Worm (Caenorhabditis elegans) whole organism, early embryonic: ENCODE results near the gene evl-18.

Experiments
- B0310.2 ChIP-seq: sonication (generic microtip); optimal IDR thresholded peaks from 2 replicates; lab custom pipeline; 2016; ENCODE audit warnings: mild to moderate bottlenecking, missing genetic modification characterization, missing compliant biosample characterization
- F13C5.2 ChIP-seq: sonication (generic microtip); optimal IDR thresholded peaks from 2 replicates; lab custom pipeline; 2017; ENCODE audit warnings: mild to moderate bottlenecking, missing genetic modification characterization, inconsistent platforms, missing compliant biosample characterization
- aly-1 ChIP-seq: sonication (generic microtip); optimal IDR thresholded peaks from 2 replicates; lab custom pipeline; 2016; ENCODE audit warnings: missing genetic modification characterization, missing compliant biosample characterization
- ama-1 ChIP-seq: fragments of 150-350 bp; optimal IDR thresholded peaks from 2 replicates; lab custom pipeline; 2014
- ceh-13 ChIP-seq: fragments of 200-800 bp; sonication (Bioruptor generic); optimal IDR thresholded peaks from 2 replicates; lab custom pipeline; 2018; ENCODE audit warnings: mild to moderate bottlenecking, missing genetic modification characterization, missing compliant biosample characterization
- ceh-36 ChIP-seq: sonication (generic microtip); optimal IDR thresholded peaks from 2 replicates; lab custom pipeline; 2016; ENCODE audit warnings: missing genetic modification characterization, inconsistent platforms, missing compliant biosample characterization
- ets-7 ChIP-seq: sonication (generic microtip); optimal IDR thresholded peaks from 2 replicates; lab custom pipeline; 2016; ENCODE audit warnings: missing genotype, missing genetic modification characterization, missing compliant biosample characterization
- flt-1 ChIP-seq: fragments of 200-800 bp; sonication (Bioruptor generic); IDR thresholded peaks from 2 replicates; pipeline ENCODE4 v1.3.6; 2022; ENCODE audit warnings: missing genetic modification characterization, missing compliant biosample characterization
- hmbx-1 ChIP-seq: sonication (generic microtip); optimal IDR thresholded peaks from 2 replicates; lab custom pipeline; 2016; ENCODE audit warnings: mild to moderate bottlenecking, missing genetic modification characterization, missing compliant biosample characterization
- hmg-4 ChIP-seq: fragments of 200-800 bp; sonication (Bioruptor generic); optimal IDR thresholded peaks from 2 replicates; lab custom pipeline; 2018; ENCODE audit warnings: mild to moderate bottlenecking, missing genetic modification characterization, missing compliant biosample characterization
- hnd-1 ChIP-seq: sonication (generic microtip); optimal IDR thresholded peaks from 2 replicates; lab custom pipeline; 2016; ENCODE audit warnings: missing genetic modification characterization, missing compliant biosample characterization
- pes-1 ChIP-seq: fragments of 200-800 bp; sonication (Bioruptor generic); IDR thresholded peaks from 2 replicates; pipeline ENCODE4 v1.3.6; 2022; ENCODE audit warnings: missing genetic modification reagents, missing genetic modification characterization, missing compliant biosample characterization
- scrt-1 ChIP-seq: fragments of 200-800 bp; sonication (Bioruptor generic); IDR thresholded peaks from 2 replicates; pipeline ENCODE4 v1.3.6; 2022; ENCODE audit warnings: missing genetic modification characterization, missing compliant biosample characterization
- sea-1 ChIP-seq: fragments of 200-800 bp; sonication (Bioruptor generic); conservative IDR thresholded peaks from 2 replicates; pipeline ENCODE4 v1.3.6; 2022; ENCODE audit warnings: missing genetic modification characterization, missing compliant biosample characterization
- tbx-11 ChIP-seq: fragments of 200-800 bp; sonication (Bioruptor generic); IDR thresholded peaks from 2 replicates; pipeline ENCODE4 v1.3.6; 2022; ENCODE audit warnings: missing genetic modification characterization, missing compliant biosample characterization
- tbx-37 ChIP-seq: fragments of 200-800 bp; sonication (Bioruptor generic); conservative IDR thresholded peaks from 2 replicates; pipeline ENCODE4 v1.3.6; 2022; ENCODE audit warnings: missing genetic modification reagents, missing genetic modification characterization, missing compliant biosample characterization
- tra-4 ChIP-seq: sonication (generic microtip); optimal IDR thresholded peaks from 2 replicates; lab custom pipeline; 2017; ENCODE audit warnings: missing genetic modification characterization, missing compliant biosample characterization

The evl-18 gene

ce11 chrIII:3734990-3735389, at the start of gene evl-18:
TSS of gene evl-18 (minus strand) at chrIII:3735039.
- TF ChIP-seq tra-4 (no peak), B0310.2 (no peak), hmg-4 (GFP tag; lab: Kevin White, UChicago) (no peak), scrt-1 (no peak), ets-7 (tag; lab: Kevin White, UChicago) (no peak), sea-1 (GFP tag; lab: Robert Waterston, UW) (no peak), ceh-13 (GFP tag; lab: Kevin White, UChicago) (no peak), flt-1 (no peak), pes-1 (GFP tag; lab: Robert Waterston, UW) (no peak), tbx-11 (GFP tag; lab: Robert Waterston, UW) (no peak), ceh-36 (tag; lab: Kevin White, UChicago) (no peak), hmbx-1 (tag; lab: Kevin White, UChicago) (no peak)

ce11 chrIII:3783914-3784313, 49.1 kb upstream of the evl-18 start:
- TF ChIP-seq ceh-36 (tag; lab: Kevin White, UChicago) (no peak), ets-7 (tag; lab: Kevin White, UChicago) (no peak), F13C5.2 (no peak), pes-1 (GFP tag; lab: Robert Waterston, UW) (no peak), aly-1 (tag; lab: Kevin White, UChicago) (no peak), hmbx-1 (tag; lab: Kevin White, UChicago) (no peak), scrt-1 (no peak), ama-1 (no peak), hmg-4 (GFP tag; lab: Kevin White, UChicago) (no peak), hnd-1 (tag; lab: Kevin White, UChicago) (no peak), tra-4 (no peak), B0310.2 (no peak), flt-1 (no peak), tbx-37 (GFP tag; lab: Robert Waterston, UW) (no peak), tbx-11 (GFP tag; lab: Robert Waterston, UW) (no peak), ceh-13 (GFP tag; lab: Kevin White, UChicago) (no peak), sea-1 (GFP tag; lab: Robert Waterston, UW) (no peak)

ce11 chrIII:3782853-3783252, 48.0 kb upstream of the evl-18 start:
- TF ChIP-seq aly-1 (tag; lab: Kevin White, UChicago) (no peak), flt-1 (no peak), pes-1 (GFP tag; lab: Robert Waterston, UW) (no peak), hnd-1 (tag; lab: Kevin White, UChicago) (no peak), F13C5.2 (no peak)

- no peak for TF ChIP-seq F13C5.2
- no peak for TF ChIP-seq ama-1
- TF ChIP-seq sea-1 (GFP tag; lab: Robert Waterston, UW), result no peak
- no peak for TF ChIP-seq pes-1 (GFP tag; lab: Robert Waterston, UW)
- TF ChIP-seq scrt-1, result no peak
- no peak for TF ChIP-seq ceh-36 (tag; lab: Kevin White, UChicago)
- no peak for TF ChIP-seq aly-1 (tag; lab: Kevin White, UChicago)
- TF ChIP-seq hmbx-1 (tag; lab: Kevin White, UChicago), result no peak
- TF ChIP-seq B0310.2, result no peak
- no peak for TF ChIP-seq tbx-37 (GFP tag; lab: Robert Waterston, UW)
- TF ChIP-seq ets-7 (tag; lab: Kevin White, UChicago), result no peak
- TF ChIP-seq tbx-11 (GFP tag; lab: Robert Waterston, UW), result no peak
- no peak for TF ChIP-seq flt-1
Measured at ce11 chrIII:3781827-3782226, 47.0 kb upstream of the evl-18 start.

ce11 chrIII:3774550-3774949, 39.7 kb upstream of the evl-18 start:
- TF ChIP-seq tbx-11 (GFP tag; lab: Robert Waterston, UW) (no peak), tbx-37 (GFP tag; lab: Robert Waterston, UW) (no peak), hnd-1 (tag; lab: Kevin White, UChicago) (no peak), hmbx-1 (tag; lab: Kevin White, UChicago) (no peak), hmg-4 (GFP tag; lab: Kevin White, UChicago) (no peak), ceh-36 (tag; lab: Kevin White, UChicago) (no peak), ets-7 (tag; lab: Kevin White, UChicago) (no peak), sea-1 (GFP tag; lab: Robert Waterston, UW) (no peak), tra-4 (no peak), ama-1 (no peak), F13C5.2 (no peak), scrt-1 (no peak), aly-1 (tag; lab: Kevin White, UChicago) (no peak), pes-1 (GFP tag; lab: Robert Waterston, UW) (no peak), B0310.2 (no peak)

ce11 chrIII:3773173-3773572, 38.3 kb upstream of the evl-18 start, which contains the start of gene lec-4:
TSS of gene lec-4 (minus strand) at chrIII:3773326.
- TF ChIP-seq hmbx-1 (tag; lab: Kevin White, UChicago) (no peak), F13C5.2 (no peak), hnd-1 (tag; lab: Kevin White, UChicago) (no peak), ama-1 (no peak), tra-4 (no peak), ceh-36 (tag; lab: Kevin White, UChicago) (no peak), flt-1 (no peak), scrt-1 (no peak), hmg-4 (GFP tag; lab: Kevin White, UChicago) (no peak), pes-1 (GFP tag; lab: Robert Waterston, UW) (no peak), tbx-11 (GFP tag; lab: Robert Waterston, UW) (no peak), ets-7 (tag; lab: Kevin White, UChicago) (no peak), aly-1 (tag; lab: Kevin White, UChicago) (no peak), ceh-13 (GFP tag; lab: Kevin White, UChicago) (no peak), tbx-37 (GFP tag; lab: Robert Waterston, UW) (no peak), sea-1 (GFP tag; lab: Robert Waterston, UW) (no peak), B0310.2 (no peak)

- TF ChIP-seq pes-1 (GFP tag; lab: Robert Waterston, UW), result peak; percentile 33; the same call in 1 of the 2 replicates
- TF ChIP-seq sea-1 (GFP tag; lab: Robert Waterston, UW), result peak; percentile 83
- peak; percentile 78 for TF ChIP-seq tbx-37 (GFP tag; lab: Robert Waterston, UW)
- peak; percentile 87 for TF ChIP-seq tbx-11 (GFP tag; lab: Robert Waterston, UW)
Measured at ce11 chrIII:3770370-3770769, 35.5 kb upstream of the evl-18 start.
